Worm (Caenorhabditis elegans) whole organism, young adult: Measurements from ENCODE around the gene cyn-17.

Experiments
- B0261.1 ChIP-seq: sonication (generic microtip); optimal IDR thresholded peaks from 2 replicates; lab custom pipeline; 2016; ENCODE audit warnings: mild to moderate bottlenecking, missing genetic modification characterization, moderate library complexity, missing compliant biosample characterization
- C17E4.6 ChIP-seq: fragments of 200-800 bp; sonication (Bioruptor generic); IDR thresholded peaks from 2 replicates; pipeline ENCODE4 v1.3.6; 2022; ENCODE audit warnings: missing genetic modification reagents, missing genetic modification characterization, missing compliant biosample characterization
- F23B12.7 ChIP-seq: sonication (generic microtip); optimal IDR thresholded peaks from 2 replicates; lab custom pipeline; 2017; ENCODE audit warnings: missing genetic modification characterization, mild to moderate bottlenecking, missing compliant biosample characterization, antibody characterized with exemption, moderate library complexity; ENCODE audit not compliant: insufficient read depth
- F49E8.2 ChIP-seq: sonication (generic microtip); optimal IDR thresholded peaks from 3 replicates; lab custom pipeline; 2017; ENCODE audit warnings: missing genetic modification characterization, mild to moderate bottlenecking, missing compliant biosample characterization, antibody characterized with exemption, moderate library complexity; ENCODE audit not compliant: insufficient read depth
- F57C9.4 ChIP-seq: sonication (generic microtip); optimal IDR thresholded peaks from 2 replicates; lab custom pipeline; 2017; ENCODE audit warnings: mild to moderate bottlenecking, missing genetic modification characterization, missing compliant biosample characterization
- K11D2.4 ChIP-seq: fragments of 200-800 bp; sonication (Bioruptor generic); IDR thresholded peaks from 2 replicates; pipeline ENCODE4 v1.3.6; 2022; ENCODE audit warnings: missing genetic modification reagents, missing genetic modification characterization, missing compliant biosample characterization
- K12H6.12 ChIP-seq: fragments of 200-800 bp; sonication (Bioruptor generic); optimal IDR thresholded peaks from 2 replicates; lab custom pipeline; 2018; ENCODE audit warnings: mild to moderate bottlenecking, missing genetic modification characterization, missing compliant biosample characterization
- Y67H2A.10 ChIP-seq: fragments of 200-800 bp; sonication (Bioruptor generic); conservative IDR thresholded peaks from 2 replicates; pipeline ENCODE4 v1.3.6; 2022; ENCODE audit warnings: missing genetic modification reagents, missing genetic modification characterization, missing compliant biosample characterization
- Y95B8A.8 ChIP-seq: fragments of 200-800 bp; sonication (Bioruptor generic); IDR thresholded peaks from 2 replicates; pipeline ENCODE4 v1.3.6; 2022; ENCODE audit warnings: missing genetic modification reagents, missing genetic modification characterization, missing compliant biosample characterization
- akir-1 ChIP-seq: fragments of 200-800 bp; sonication (Bioruptor generic); optimal IDR thresholded peaks from 2 replicates; lab custom pipeline; 2018; ENCODE audit warnings: mild to moderate bottlenecking, missing genetic modification characterization, moderate library complexity, missing compliant biosample characterization
- aptf-2 ChIP-seq: fragments of 200-800 bp; sonication (Bioruptor generic); conservative IDR thresholded peaks from 2 replicates; pipeline ENCODE4 v1.3.6; 2022; ENCODE audit warnings: missing genetic modification reagents, missing genetic modification characterization, missing compliant biosample characterization
- aptf-3 ChIP-seq: fragments of 200-800 bp; sonication (Bioruptor generic); IDR thresholded peaks from 2 replicates; pipeline ENCODE4 v1.3.6; 2022; ENCODE audit warnings: missing genetic modification characterization, missing compliant biosample characterization
- atf-7 ChIP-seq: sonication (generic microtip); optimal IDR thresholded peaks from 2 replicates; lab custom pipeline; 2017; ENCODE audit warnings: mild to moderate bottlenecking, missing genetic modification characterization, missing compliant biosample characterization
- bed-2 ChIP-seq: fragments of 200-800 bp; sonication (Bioruptor generic); IDR thresholded peaks from 2 replicates; pipeline ENCODE4 v1.3.6; 2022; ENCODE audit warnings: missing genetic modification reagents, missing genetic modification characterization, missing compliant biosample characterization
- ccch-3 ChIP-seq: fragments of 200-800 bp; sonication (Bioruptor generic); optimal IDR thresholded peaks from 2 replicates; lab custom pipeline; 2018; ENCODE audit warnings: mild to moderate bottlenecking, missing genetic modification characterization, missing compliant biosample characterization
- cebp-1 ChIP-seq, 2 experiments: fragments of 200-800 bp in 1 of 2; sonication (Bioruptor generic) in 1 of 2; sonication (generic microtip) in 1 of 2; IDR thresholded peaks in 1 of 2; optimal IDR thresholded peaks in 1 of 2; 2 replicates each; pipeline versions ENCODE4 v1.3.6 to Lab custom; 2017 to 2022; ENCODE audit warnings: missing compliant biosample characterization in 2 of 2, missing genetic modification characterization in 2 of 2, mild to moderate bottlenecking in 1 of 2, missing genetic modification reagents in 1 of 2, moderate library complexity in 1 of 2
- ceh-27 ChIP-seq: fragments of 200-800 bp; sonication (Bioruptor generic); optimal IDR thresholded peaks from 2 replicates; lab custom pipeline; 2018; ENCODE audit warnings: mild to moderate bottlenecking, missing genetic modification characterization, moderate library complexity, missing compliant biosample characterization
- ceh-79 ChIP-seq: sonication (generic microtip); optimal IDR thresholded peaks from 2 replicates; lab custom pipeline; 2017; ENCODE audit warnings: mild to moderate bottlenecking, missing genetic modification characterization, missing compliant biosample characterization
- chd-7 ChIP-seq: sonication (generic microtip); optimal IDR thresholded peaks from 2 replicates; lab custom pipeline; 2016; ENCODE audit warnings: mild to moderate bottlenecking, missing genetic modification characterization, moderate library complexity, missing compliant biosample characterization
- egrh-3 ChIP-seq: fragments of 200-800 bp; sonication (Bioruptor generic); IDR thresholded peaks from 2 replicates; pipeline ENCODE4 v1.3.6; 2022; ENCODE audit warnings: missing genetic modification reagents, missing genetic modification characterization, missing compliant biosample characterization
- fkh-3 ChIP-seq: sonication (generic microtip); optimal IDR thresholded peaks from 2 replicates; lab custom pipeline; 2016; ENCODE audit warnings: mild to moderate bottlenecking, missing genetic modification characterization, missing compliant biosample characterization
- gei-17 ChIP-seq: fragments of 200-800 bp; sonication (Bioruptor generic); optimal IDR thresholded peaks from 2 replicates; lab custom pipeline; 2018; ENCODE audit warnings: mild to moderate bottlenecking, missing genetic modification characterization, missing compliant biosample characterization
- hmg-1.2 ChIP-seq: fragments of 200-800 bp; sonication (Bioruptor generic); IDR thresholded peaks from 2 replicates; pipeline ENCODE4 v1.3.6; 2022; ENCODE audit warnings: missing genetic modification reagents, missing genetic modification characterization, missing compliant biosample characterization
- hsf-1 ChIP-seq: fragments of 200-800 bp; sonication (Bioruptor generic); IDR thresholded peaks from 2 replicates; pipeline ENCODE4 v1.3.6; 2022; ENCODE audit warnings: missing genetic modification reagents, missing genetic modification characterization, missing compliant biosample characterization
- lag-1 ChIP-seq: fragments of 200-800 bp; sonication (Bioruptor generic); IDR thresholded peaks from 2 replicates; pipeline ENCODE4 v1.3.6; 2022; ENCODE audit warnings: missing genetic modification reagents, missing genetic modification characterization, missing compliant biosample characterization
- lsl-1 ChIP-seq: fragments of 200-800 bp; sonication (Bioruptor generic); optimal IDR thresholded peaks from 2 replicates; lab custom pipeline; 2018; ENCODE audit warnings: mild to moderate bottlenecking, missing genetic modification characterization, moderate library complexity, missing compliant biosample characterization
- madf-3 ChIP-seq: fragments of 200-800 bp; sonication (Bioruptor generic); IDR thresholded peaks from 2 replicates; pipeline ENCODE4 v1.3.6; 2022; ENCODE audit warnings: missing genetic modification reagents, missing genetic modification characterization, missing compliant biosample characterization
- mcd-1 ChIP-seq: fragments of 200-800 bp; sonication (Bioruptor generic); IDR thresholded peaks from 2 replicates; pipeline ENCODE4 v1.3.6; 2022; ENCODE audit warnings: missing genetic modification reagents, missing genetic modification characterization, missing compliant biosample characterization
- mxl-1 ChIP-seq: sonication (generic microtip); optimal IDR thresholded peaks from 2 replicates; lab custom pipeline; 2016; ENCODE audit warnings: missing genetic modification characterization, missing compliant biosample characterization
- nfya-1 ChIP-seq: sonication (generic microtip); optimal IDR thresholded peaks from 2 replicates; lab custom pipeline; 2017; ENCODE audit warnings: antibody characterized with exemption, missing compliant biosample characterization, missing genetic modification characterization, borderline replicate concordance; ENCODE audit not compliant: insufficient read depth
- nfya-2 ChIP-seq: fragments of 200-800 bp; sonication (Bioruptor generic); IDR thresholded peaks from 2 replicates; pipeline ENCODE4 v1.3.6; 2022; ENCODE audit warnings: missing genetic modification reagents, missing genetic modification characterization, missing compliant biosample characterization
- nfyb-1 ChIP-seq: fragments of 200-800 bp; sonication (Bioruptor generic); IDR thresholded peaks from 2 replicates; pipeline ENCODE4 v1.3.6; 2022; ENCODE audit warnings: missing genetic modification reagents, missing genetic modification characterization, missing compliant biosample characterization
- nhr-120 ChIP-seq: fragments of 200-800 bp; sonication (Bioruptor generic); IDR thresholded peaks from 2 replicates; pipeline ENCODE4 v1.3.6; 2022; ENCODE audit warnings: missing genetic modification characterization, missing compliant biosample characterization
- nhr-179 ChIP-seq: sonication (generic microtip); optimal IDR thresholded peaks from 2 replicates; lab custom pipeline; 2016; ENCODE audit warnings: mild to moderate bottlenecking, missing genetic modification characterization, missing compliant biosample characterization
- nhr-80 ChIP-seq: sonication (generic microtip); optimal IDR thresholded peaks from 2 replicates; lab custom pipeline; 2016; ENCODE audit warnings: missing genetic modification characterization, missing compliant biosample characterization
- nhr-90 ChIP-seq: sonication (generic microtip); optimal IDR thresholded peaks from 2 replicates; lab custom pipeline; 2016; ENCODE audit warnings: missing genotype, mild to moderate bottlenecking, missing genetic modification characterization, missing compliant biosample characterization
- pha-4 ChIP-seq: fragments of 150-350 bp; sonication (generic microtip); optimal IDR thresholded peaks from 2 replicates; lab custom pipeline; 2014; ENCODE audit warnings: missing biosample characterization, missing genetic modification reagents, missing genetic modification characterization
- rcor-1 ChIP-seq: fragments of 200-800 bp; sonication (Bioruptor generic); IDR thresholded peaks from 2 replicates; pipeline ENCODE4 v1.3.6; 2022; ENCODE audit warnings: missing genetic modification reagents, missing genetic modification characterization, missing compliant biosample characterization
- repo-1 ChIP-seq: sonication (generic microtip); optimal IDR thresholded peaks from 2 replicates; lab custom pipeline; 2017; ENCODE audit warnings: mild to moderate bottlenecking, missing genetic modification characterization, missing compliant biosample characterization
- snpc-1.1 ChIP-seq: sonication (generic microtip); optimal IDR thresholded peaks from 2 replicates; lab custom pipeline; 2017; ENCODE audit warnings: missing genetic modification characterization, mild to moderate bottlenecking, missing compliant biosample characterization, antibody characterized with exemption, moderate library complexity, missing genotype, missing genetic modification reagents; ENCODE audit not compliant: insufficient read depth
- somi-1 ChIP-seq: fragments of 200-800 bp; sonication (Bioruptor generic); optimal IDR thresholded peaks from 2 replicates; lab custom pipeline; 2018; ENCODE audit warnings: mild to moderate bottlenecking, missing genetic modification characterization, missing compliant biosample characterization
- sptf-2 ChIP-seq: fragments of 200-800 bp; sonication (Bioruptor generic); optimal IDR thresholded peaks from 2 replicates; lab custom pipeline; 2018; ENCODE audit warnings: mild to moderate bottlenecking, missing genetic modification characterization, missing compliant biosample characterization
- tbp1 ChIP-seq: fragments of 200-800 bp; sonication (Bioruptor generic); optimal IDR thresholded peaks from 2 replicates; lab custom pipeline; 2018; ENCODE audit warnings: mild to moderate bottlenecking, missing genetic modification characterization, missing compliant biosample characterization
- tbx-9 ChIP-seq: sonication (generic microtip); optimal IDR thresholded peaks from 2 replicates; lab custom pipeline; 2016; ENCODE audit warnings: borderline replicate concordance, missing genetic modification characterization, inconsistent platforms, missing compliant biosample characterization
- xnd-1 ChIP-seq: sonication (generic microtip); optimal IDR thresholded peaks from 2 replicates; lab custom pipeline; 2016; ENCODE audit warnings: missing genotype, missing genetic modification reagents, missing genetic modification characterization, missing compliant biosample characterization

cyn-17 gene

ce11 chrV:5844349-5844760 lies 44.9 kb downstream of the cyn-17 start (continued):
- TF ChIP-seq ceh-79 (tag; lab: Kevin White, UChicago) = no peak
- TF ChIP-seq Y95B8A.8 (GFP tag; lab: Robert Waterston, UW) = peak; percentile 60; the same call in 1 of the 2 replicates
- peak; percentile 17 for TF ChIP-seq K12H6.12 (tag; lab: Kevin White, UChicago)
- TF ChIP-seq repo-1 = no peak
- TF ChIP-seq cebp-1 (GFP tag; IDR thresholded peaks at IDR 0.05; lab: Robert Waterston, UW) = peak; percentile 58; the same call in 1 of the 2 replicates
- TF ChIP-seq cebp-1 (tag; optimal IDR thresholded peaks at IDR 0.05; lab: Kevin White, UChicago) = peak; percentile 79
- TF ChIP-seq nhr-90 = no peak
- no peak for TF ChIP-seq aptf-3
- no peak for TF ChIP-seq tbx-9 (tag; lab: Kevin White, UChicago)
- 0 out of 2 replicates have a peak, but pooled peaks have one; percentile 10 for TF ChIP-seq madf-3 (GFP tag; lab: Robert Waterston, UW)
- TF ChIP-seq aptf-2 (GFP tag; lab: Robert Waterston, UW) = no peak
- peak; percentile 51 for TF ChIP-seq chd-7
- peak; percentile 64 for TF ChIP-seq atf-7 (tag; lab: Kevin White, UChicago)
- TF ChIP-seq hsf-1 (GFP tag; lab: Robert Waterston, UW) = no peak
- TF ChIP-seq Y67H2A.10 = peak; percentile 63
- peak; percentile 56 for TF ChIP-seq tbp1 (GFP tag; lab: Kevin White, UChicago)
- TF ChIP-seq F23B12.7 (tag; lab: Kevin White, UChicago) = no peak
- no peak for TF ChIP-seq lag-1 (GFP tag; lab: Robert Waterston, UW)
- TF ChIP-seq nhr-80 (tag; lab: Kevin White, UChicago) = peak; percentile 17
- no peak for TF ChIP-seq bed-2
- TF ChIP-seq mxl-1 (tag; lab: Kevin White, UChicago) = no peak
- TF ChIP-seq mcd-1 = no peak
- no peak for TF ChIP-seq snpc-1.1
- TF ChIP-seq nfya-2 (GFP tag; lab: Robert Waterston, UW) = no peak
- TF ChIP-seq nhr-120 (GFP tag; lab: Robert Waterston, UW) = no peak
- no peak for TF ChIP-seq akir-1 (GFP tag; lab: Kevin White, UChicago)
- TF ChIP-seq sptf-2 (GFP tag; lab: Kevin White, UChicago) = no peak
- no peak for TF ChIP-seq gei-17 (GFP tag; lab: Kevin White, UChicago)
- no peak for TF ChIP-seq fkh-3 (tag; lab: Kevin White, UChicago)
- peak; percentile 49; the same call in 1 of the 2 replicates for TF ChIP-seq rcor-1 (GFP tag; lab: Robert Waterston, UW)

ce11 chrV:5845162-5845561 lies 45.7 kb downstream of the cyn-17 start:
- no peak for TF ChIP-seq Y95B8A.8 (GFP tag; lab: Robert Waterston, UW)
- TF ChIP-seq xnd-1 (tag; lab: Kevin White, UChicago) = no peak
- TF ChIP-seq K11D2.4 (GFP tag; lab: Robert Waterston, UW) = 0 out of 2 replicates have a peak, but pooled peaks have one; percentile 17
- no peak for TF ChIP-seq pha-4
- TF ChIP-seq somi-1 (GFP tag; lab: Kevin White, UChicago) = no peak
- TF ChIP-seq F57C9.4 (tag; lab: Kevin White, UChicago) = no peak
- no peak for TF ChIP-seq nhr-179
- TF ChIP-seq egrh-3 (GFP tag; lab: Robert Waterston, UW) = 0 out of 2 replicates have a peak, but pooled peaks have one; percentile 19
- TF ChIP-seq, all 124 proteins: peak for 2

ce11 chrV:5845669-5846189 lies 46.3 kb downstream of the cyn-17 start, which contains the start of gene F26F12.3:
Gene F26F12.3 (minus strand): TSS chrV:5845719.
- TF ChIP-seq hsf-1 (GFP tag; lab: Robert Waterston, UW) = no peak
- TF ChIP-seq B0261.1 (tag; lab: Kevin White, UChicago) = no peak
- no peak for TF ChIP-seq nfya-1
- peak; percentile 46 for TF ChIP-seq ceh-27 (GFP tag; lab: Kevin White, UChicago)
- no peak for TF ChIP-seq lsl-1 (GFP tag; lab: Kevin White, UChicago)
- TF ChIP-seq repo-1 = peak; percentile 4
- TF ChIP-seq ccch-3 (GFP tag; lab: Kevin White, UChicago) = no peak
- no peak for TF ChIP-seq F49E8.2 (tag; lab: Kevin White, UChicago)
- peak; percentile 38; the same call in 1 of the 2 replicates for TF ChIP-seq hmg-1.2 (GFP tag; lab: Robert Waterston, UW)
- peak; percentile 48 for TF ChIP-seq nhr-90
- TF ChIP-seq nfyb-1 = peak; percentile 52
- no peak for TF ChIP-seq C17E4.6 (GFP tag; lab: Robert Waterston, UW)
